Fruit fly (Drosophila melanogaster): ENCODE measurements around the gene loaf.
A peak's percentile ranks its signal among the peaks of the same experiment; 100 is the strongest.

Gene loaf

DNA sequence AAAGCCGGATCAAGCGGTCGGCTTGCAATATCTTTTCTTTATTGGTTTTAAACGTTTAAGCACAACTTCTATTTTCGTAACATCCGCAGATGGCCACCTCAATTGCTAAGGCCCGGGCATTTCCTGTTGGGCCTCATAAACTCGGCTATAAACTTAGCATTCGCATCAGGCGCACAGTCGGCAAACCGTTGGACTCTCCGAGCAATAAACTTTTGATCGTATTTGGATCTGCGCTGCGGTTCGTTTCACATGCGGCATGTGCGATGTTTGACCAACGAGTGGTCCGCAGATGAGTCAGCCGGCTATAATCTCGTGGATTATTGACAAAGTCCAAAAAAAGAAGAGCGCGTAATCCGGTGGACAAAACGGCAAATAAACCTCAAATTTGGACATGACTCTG is 54.2 kb downstream of the loaf start:
- no peak for TF ChIP-seq Ets21C (GFP tag; optimal IDR thresholded peaks at IDR 0.05)
- TF ChIP-seq CG6276 (GFP tag; optimal IDR thresholded peaks at IDR 0.05): no peak
- no peak for TF ChIP-seq eg (GFP tag; IDR thresholded peaks at IDR 0.05)
- TF ChIP-seq svp (GFP tag): no peak
- no peak for TF ChIP-seq Sox14 (GFP tag; optimal IDR thresholded peaks at IDR 0.05)
- no peak for TF ChIP-seq fkh (GFP tag; optimal IDR thresholded peaks at IDR 0.05)
- TF ChIP-seq fd59A (GFP tag; optimal IDR thresholded peaks at IDR 0.05): no peak
- no peak for TF ChIP-seq CG11902 (GFP tag; optimal IDR thresholded peaks at IDR 0.05)
- no peak for TF ChIP-seq dac (GFP tag; optimal IDR thresholded peaks at IDR 0.05)
- TF ChIP-seq CG10631 (GFP tag; optimal IDR thresholded peaks at IDR 0.05): no peak
- no peak for TF ChIP-seq lz (GFP tag; optimal IDR thresholded peaks at IDR 0.05)
- no peak for TF ChIP-seq Hr39 (GFP tag; optimal IDR thresholded peaks at IDR 0.05)
- TF ChIP-seq Met (GFP tag; optimal IDR thresholded peaks at IDR 0.05): no peak
- TF ChIP-seq CG6854 (GFP tag; optimal IDR thresholded peaks at IDR 0.05): no peak
- no peak for TF ChIP-seq net (GFP tag; optimal IDR thresholded peaks at IDR 0.05)
- TF ChIP-seq vri (GFP tag; optimal IDR thresholded peaks at IDR 0.05): no peak
- TF ChIP-seq CG9139 (GFP tag; optimal IDR thresholded peaks at IDR 0.05): no peak
- TF ChIP-seq CG11762 (GFP tag; optimal IDR thresholded peaks at IDR 0.05; ENCODE audit: insufficient read depth): no peak
- no peak for TF ChIP-seq Eip75B (GFP tag; optimal IDR thresholded peaks at IDR 0.05)
- TF ChIP-seq OdsH (GFP tag; optimal IDR thresholded peaks at IDR 0.05): no peak

DNA sequence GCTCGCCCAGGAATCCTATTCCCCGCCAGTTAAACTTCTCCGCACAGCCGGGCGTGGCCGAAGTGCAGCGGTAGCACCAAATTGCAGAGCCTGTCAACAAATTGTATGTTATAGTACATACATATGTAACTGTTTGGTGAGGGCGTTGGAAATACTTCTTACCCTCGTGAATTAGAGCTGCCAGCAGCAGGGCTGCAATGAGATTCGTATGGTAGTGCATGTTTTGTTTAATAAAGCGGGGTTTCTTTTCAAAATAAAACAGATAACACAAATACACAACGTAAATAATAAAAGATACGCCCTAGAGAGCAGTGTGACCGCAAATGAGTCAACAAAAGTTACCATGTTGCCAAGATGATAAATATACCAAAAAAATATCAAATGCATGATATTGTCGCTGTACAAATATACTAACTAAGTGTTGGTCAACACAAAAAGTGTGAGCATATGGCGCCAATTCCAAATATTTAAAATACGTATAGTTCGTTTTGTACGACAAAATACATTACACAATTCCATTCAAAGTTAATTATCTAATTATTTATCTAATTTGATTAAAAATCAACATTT is 54.8 kb downstream of the loaf start, which contains the start of gene crim:
TSS of gene crim (minus strand) at position 328 of the 570 bp plus-strand sequence.
- TF ChIP-seq CG4318 (GFP tag; optimal IDR thresholded peaks at IDR 0.05): no peak
- no peak for TF ChIP-seq Met (GFP tag; optimal IDR thresholded peaks at IDR 0.05)
- no peak for TF ChIP-seq pdm3 (GFP tag; optimal IDR thresholded peaks at IDR 0.05)
- peak; percentile 80 for TF ChIP-seq fkh (GFP tag; optimal IDR thresholded peaks at IDR 0.05)
- TF ChIP-seq acj6 (GFP tag; optimal IDR thresholded peaks at IDR 0.05): no peak
- no peak for TF ChIP-seq dsx (GFP tag; optimal IDR thresholded peaks at IDR 0.05; ENCODE audit: poor library complexity, severe bottlenecking)
- peak; percentile 1 for TF ChIP-seq cyc (GFP tag; optimal IDR thresholded peaks at IDR 0.05)
- no peak for TF ChIP-seq CG6792 (GFP tag; optimal IDR thresholded peaks at IDR 0.05)
- TF ChIP-seq CG3919 (GFP tag; optimal IDR thresholded peaks at IDR 0.05): no peak

DNA sequence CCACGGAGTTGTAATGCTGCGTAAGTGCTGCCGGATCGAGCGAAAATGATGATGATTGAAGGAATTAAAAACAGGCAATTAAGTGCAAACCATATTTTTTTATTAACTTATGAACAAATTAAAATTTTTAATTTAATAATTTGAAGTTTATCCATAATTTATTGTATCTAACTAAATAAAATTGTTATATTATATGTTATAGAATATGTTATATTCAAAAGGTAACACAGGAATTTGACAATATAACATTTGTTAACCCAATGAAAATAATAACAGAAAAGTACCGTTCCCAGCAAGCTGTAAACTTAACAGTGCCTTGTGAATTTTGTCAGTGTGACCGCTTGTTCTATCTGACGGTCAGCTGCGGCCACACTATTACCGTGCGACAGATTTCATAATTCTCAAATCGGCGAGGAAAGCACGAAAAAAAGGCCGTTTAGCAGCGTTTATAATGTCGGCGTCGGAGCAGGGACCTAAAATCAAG is 57.3 kb downstream of the loaf start, which contains the start of the genes Ccdc56 and mtTFB1:
TSS of gene Ccdc56 (plus strand) at position 347 of the 484 bp plus-strand sequence.
TSS of gene mtTFB1 (plus strand) at position 347 of the 484 bp plus-strand sequence.
- TF ChIP-seq Eip78C (GFP tag) (peak; percentile 21), CG31627 (GFP tag; optimal IDR thresholded peaks at IDR 0.05) (peak; percentile 19), vri (GFP tag; optimal IDR thresholded peaks at IDR 0.05) (peak; percentile 75), Ets21C (GFP tag; optimal IDR thresholded peaks at IDR 0.05) (no peak), cyc (GFP tag; optimal IDR thresholded peaks at IDR 0.05) (peak; percentile 4)

DNA sequence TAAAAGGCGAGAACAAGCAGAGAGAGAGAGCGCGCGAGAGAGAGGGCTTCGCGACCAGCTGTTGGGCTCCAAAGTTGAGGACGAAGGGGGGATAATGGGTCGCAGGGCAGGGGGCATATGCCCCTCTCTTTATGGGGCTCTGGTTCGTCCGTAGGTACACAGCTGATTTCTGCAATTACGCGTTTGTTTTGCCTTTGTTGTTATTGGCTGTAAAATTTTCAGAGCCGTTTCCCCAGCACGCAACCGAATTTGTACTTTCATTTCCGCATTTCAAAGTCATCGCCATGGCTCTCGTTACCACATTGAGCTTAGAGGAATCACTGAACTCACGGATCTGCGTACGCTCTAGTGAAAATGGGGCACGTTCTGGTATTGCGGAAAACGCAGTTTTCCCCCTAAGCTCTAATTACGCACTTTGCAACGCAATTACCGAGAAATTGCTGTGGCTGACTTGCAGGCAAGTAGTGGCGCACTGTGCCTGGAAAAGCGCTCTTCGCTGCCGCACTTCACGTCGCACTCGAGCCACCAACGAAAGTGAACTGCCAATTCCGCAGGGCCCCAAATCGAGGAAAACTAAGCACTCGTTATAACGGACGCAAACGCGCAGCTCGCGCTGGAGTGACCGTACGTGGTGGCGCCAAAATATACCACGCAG is 57.9 kb downstream of the loaf start, which contains the start of gene CG11658:
TSS of gene CG11658 (minus strand) at position 576 of the 655 bp plus-strand sequence.
- TF ChIP-seq Eip78C (GFP tag) (peak; percentile 40), CG6808 (GFP tag; optimal IDR thresholded peaks at IDR 0.05) (peak; percentile 29), Eip93F (GFP tag; optimal IDR thresholded peaks at IDR 0.05) (no peak), salr (GFP tag; optimal IDR thresholded peaks at IDR 0.05) (peak in 1 of 2 experiments; percentile 4), Sox14 (GFP tag; optimal IDR thresholded peaks at IDR 0.05) (no peak), CG8319 (GFP tag; optimal IDR thresholded peaks at IDR 0.05) (no peak), Sox102F (GFP tag; optimal IDR thresholded peaks at IDR 0.05) (no peak), CG1621 (tag; optimal IDR thresholded peaks at IDR 0.05) (no peak), spab (GFP tag; optimal IDR thresholded peaks at IDR 0.05) (no peak), CG11294 (GFP tag; IDR thresholded peaks at IDR 0.05) (no peak), lz (GFP tag; optimal IDR thresholded peaks at IDR 0.05) (no peak), acj6 (GFP tag; optimal IDR thresholded peaks at IDR 0.05) (no peak), Ets21C (GFP tag; optimal IDR thresholded peaks at IDR 0.05) (no peak), fkh (GFP tag; optimal IDR thresholded peaks at IDR 0.05) (peak; percentile 39), achi (GFP tag; optimal IDR thresholded peaks at IDR 0.05) (no peak), Hr38 (GFP tag; optimal IDR thresholded peaks at IDR 0.05) (no peak), dsx (GFP tag; optimal IDR thresholded peaks at IDR 0.05; ENCODE audit: poor library complexity, severe bottlenecking) (peak; percentile 11), CG15336 (GFP tag; IDR thresholded peaks at IDR 0.05) (peak; percentile 60), cyc (GFP tag; optimal IDR thresholded peaks at IDR 0.05) (no peak), CG4318 (GFP tag; optimal IDR thresholded peaks at IDR 0.05) (no peak), CG31627 (GFP tag; optimal IDR thresholded peaks at IDR 0.05) (no peak), CG9139 (GFP tag; optimal IDR thresholded peaks at IDR 0.05) (peak; percentile 33), pdm3 (GFP tag; optimal IDR thresholded peaks at IDR 0.05) (no peak), CG6792 (GFP tag; optimal IDR thresholded peaks at IDR 0.05) (no peak), ss (GFP tag; optimal IDR thresholded peaks at IDR 0.05) (peak; percentile 64 to 85), fd59A (GFP tag; optimal IDR thresholded peaks at IDR 0.05) (no peak), Met (GFP tag; optimal IDR thresholded peaks at IDR 0.05) (no peak), CG6854 (GFP tag; optimal IDR thresholded peaks at IDR 0.05) (peak; percentile 26)
